Fruit fly (Drosophila melanogaster) Kc167 (cell line): Measurements from ENCODE around the gene Eip78C.

Source experiments
- Myc ChIP-seq: fragments of >200 bp; optimal IDR thresholded peaks from 2 replicates; lab custom pipeline; 2017; ENCODE audit warnings: missing external identifiers
- Sin3A ChIP-seq: fragments of >200 bp; optimal IDR thresholded peaks from 2 replicates; lab custom pipeline; 2018; ENCODE audit warnings: missing external identifiers
- h ChIP-seq: fragments of >200 bp; optimal IDR thresholded peaks from 3 replicates; lab custom pipeline; 2018; ENCODE audit warnings: missing external identifiers
- insv ChIP-seq: fragments of >200 bp; optimal IDR thresholded peaks from 3 replicates; lab custom pipeline; 2018; ENCODE audit warnings: missing external identifiers
- psq ChIP-seq: fragments of >200 bp; optimal IDR thresholded peaks from 2 replicates; lab custom pipeline; 2017; ENCODE audit warnings: missing external identifiers
- ttk ChIP-seq: sonication (Bioruptor generic); optimal IDR thresholded peaks from 2 replicates; lab custom pipeline; 2017; ENCODE audit warnings: missing external identifiers

DNA sequence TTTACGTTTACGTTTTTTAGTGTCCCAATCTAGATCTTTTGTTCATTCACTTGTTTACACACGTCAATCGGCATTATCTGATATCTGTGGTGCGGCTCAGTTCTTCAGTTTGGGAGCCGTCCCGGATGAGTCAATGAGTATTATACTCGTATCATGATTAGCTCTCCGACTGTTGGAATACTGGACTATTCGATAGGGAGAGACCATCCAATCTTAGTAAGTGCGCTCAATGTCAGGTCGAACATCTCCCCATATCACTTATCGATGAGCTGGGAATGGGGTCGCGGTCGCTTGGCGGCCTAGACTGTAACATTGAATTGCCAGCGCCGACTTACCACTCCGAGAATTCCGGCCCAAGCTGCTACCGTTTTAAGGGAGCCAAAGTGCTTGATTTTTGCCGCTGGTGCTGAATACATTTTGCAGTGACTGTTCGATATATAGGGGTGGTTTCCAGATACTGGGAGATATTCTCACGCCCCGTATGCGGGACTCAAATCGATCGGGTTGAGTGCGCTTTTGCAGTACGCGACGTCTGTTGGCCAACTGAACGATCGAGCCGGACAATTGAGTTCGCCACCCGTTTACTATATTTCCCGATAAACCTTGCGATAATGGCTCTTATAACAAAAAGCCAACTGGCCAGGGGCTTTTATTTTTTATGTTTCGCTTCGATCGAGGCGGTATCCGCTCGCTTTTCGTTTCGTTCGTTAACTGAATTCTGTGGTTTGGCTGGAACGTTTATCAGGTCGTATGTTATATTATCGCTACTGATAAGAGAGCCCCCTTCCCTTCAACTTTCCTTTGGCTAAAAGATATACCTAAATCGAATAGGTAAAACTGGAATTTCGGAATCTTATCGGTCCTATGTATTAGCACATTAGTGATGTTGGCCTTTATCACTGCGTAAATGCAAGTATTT is 58.6 kb downstream of the Eip78C start:
- TF ChIP-seq h (lab: Kevin White, UChicago) (no peak), psq (lab: Kevin White, UChicago) (no peak), Myc (lab: Kevin White, UChicago) (no peak), Sin3A (lab: Kevin White, UChicago) (no peak), ttk (lab: Kevin White, UChicago) (no peak), insv (lab: Kevin White, UChicago) (no peak)
